Fruit fly (Drosophila melanogaster): ENCODE data around the gene CG9886.

dm6 chr2L:2462306-2462844, 41.7 kb downstream of the CG9886 start:
- TF ChIP-seq CG5204 (GFP tag; optimal IDR thresholded peaks at IDR 0.05): no peak
- TF ChIP-seq bab1 (GFP tag; optimal IDR thresholded peaks at IDR 0.05): no peak
- no peak for TF ChIP-seq toe (GFP tag; optimal IDR thresholded peaks at IDR 0.05)

All from whole organism, adult.